Worm (Caenorhabditis elegans) whole organism, L3 larva: ENCODE measurements around the gene klp-3.

ENCODE experiments used
- aly-2 ChIP-seq: fragments of 150-350 bp; optimal IDR thresholded peaks from 2 replicates; lab custom pipeline; 2014; ENCODE audit warnings: missing biosample characterization, missing genetic modification characterization
- egl-27 ChIP-seq: sonication (generic microtip); optimal IDR thresholded peaks from 4 replicates; lab custom pipeline; 2017; ENCODE audit warnings: missing biosample characterization, missing genetic modification reagents, missing genetic modification characterization
- egl-5 ChIP-seq: fragments of 150-350 bp; optimal IDR thresholded peaks from 2 replicates; lab custom pipeline; 2017; ENCODE audit warnings: missing biosample characterization, missing genetic modification reagents, missing genetic modification characterization, inconsistent platforms
- elt-2 ChIP-seq: sonication (generic microtip); optimal IDR thresholded peaks from 2 replicates; lab custom pipeline; 2016; ENCODE audit warnings: missing genetic modification reagents, mild to moderate bottlenecking, missing genetic modification characterization, missing compliant biosample characterization
- lin-15B ChIP-seq: fragments of 150-350 bp; optimal IDR thresholded peaks from 2 replicates; lab custom pipeline; 2014; ENCODE audit warnings: missing biosample characterization, missing genetic modification characterization
- nhr-11 ChIP-seq: fragments of 150-350 bp; optimal IDR thresholded peaks from 2 replicates; lab custom pipeline; 2014; ENCODE audit warnings: missing biosample characterization, missing genetic modification characterization
- nhr-25 ChIP-seq: sonication (generic microtip); optimal IDR thresholded peaks from 2 replicates; lab custom pipeline; 2017; ENCODE audit warnings: missing biosample characterization, missing genetic modification characterization
- nhr-76 ChIP-seq: fragments of 150-350 bp; sonication (generic microtip); optimal IDR thresholded peaks from 5 replicates; lab custom pipeline; 2014; ENCODE audit warnings: missing biosample characterization, missing genetic modification characterization
- pha-4 ChIP-seq: fragments of 150-350 bp; optimal IDR thresholded peaks from 2 replicates; lab custom pipeline; 2014; ENCODE audit warnings: missing biosample characterization, missing genetic modification reagents, missing genetic modification characterization

- no peak for TF ChIP-seq nhr-76 (tag; lab: Kevin White, UChicago)
- no peak for TF ChIP-seq egl-27 (tag; lab: Kevin White, UChicago)
- no peak for TF ChIP-seq nhr-25 (tag; lab: Kevin White, UChicago)
- TF ChIP-seq elt-2 (tag; lab: Kevin White, UChicago) = peak; percentile 90
- TF ChIP-seq lin-15B (tag; lab: Kevin White, UChicago) = no peak
- TF ChIP-seq egl-5 (tag; lab: Kevin White, UChicago) = peak; percentile 55
- TF ChIP-seq nhr-11 (tag; lab: Kevin White, UChicago) = no peak
- TF ChIP-seq pha-4 (tag; lab: Kevin White, UChicago) = peak; percentile 43
- no peak for TF ChIP-seq aly-2 (tag; lab: Kevin White, UChicago)
Measured at ce11 chrII:7891869-7892615, 49.9 kb downstream of the klp-3 start.
